Fruit fly (Drosophila melanogaster) whole organism, wandering third instar larva: Measurements from ENCODE around the gene CG6664.

Experiments used
- Abd-B ChIP-seq: fragments of >200 bp; optimal IDR thresholded peaks from 2 replicates; lab custom pipeline; 2017; ENCODE audit warnings: missing biosample characterization, missing genetic modification characterization
- CG32264 ChIP-seq: fragments of 200-800 bp; sonication (Bioruptor generic); optimal IDR thresholded peaks from 2 replicates; lab custom pipeline; 2016; ENCODE audit warnings: missing biosample characterization, missing genetic modification characterization
- CG9705 ChIP-seq: fragments of 200-800 bp; sonication (Bioruptor generic); optimal IDR thresholded peaks from 2 replicates; lab custom pipeline; 2018; ENCODE audit warnings: missing biosample characterization, mild to moderate bottlenecking, missing genetic modification characterization
- Dfd ChIP-seq: fragments of >200 bp; optimal IDR thresholded peaks from 2 replicates; lab custom pipeline; 2017; ENCODE audit warnings: missing biosample characterization, missing genetic modification characterization
- Dif ChIP-seq: fragments of 200-275, 200-300 bp; sonication (Bioruptor generic); optimal IDR thresholded peaks from 2 replicates; lab custom pipeline; 2018; ENCODE audit warnings: missing biosample characterization, missing genetic modification characterization; ENCODE audit not compliant: partially characterized antibody
- HLH106 ChIP-seq: fragments of 200-800 bp; optimal IDR thresholded peaks from 3 replicates; lab custom pipeline; 2019; ENCODE audit warnings: missing biosample characterization, mild to moderate bottlenecking, missing genetic modification characterization, moderate library complexity
- Hnf4 ChIP-seq: fragments of 200-800 bp; sonication (Bioruptor generic); optimal IDR thresholded peaks from 2 replicates; lab custom pipeline; 2016; ENCODE audit warnings: missing biosample characterization, mild to moderate bottlenecking, missing genetic modification characterization
- Jra ChIP-seq: sonication (Bioruptor generic); optimal IDR thresholded peaks from 2 replicates; lab custom pipeline; 2016; ENCODE audit warnings: missing biosample characterization, missing genetic modification characterization
- Mio ChIP-seq: sonication (Bioruptor generic); optimal IDR thresholded peaks from 2 replicates; lab custom pipeline; 2016; ENCODE audit warnings: missing biosample characterization, missing genetic modification characterization
- Myc ChIP-seq: fragments of >200 bp; optimal IDR thresholded peaks from 2 replicates; lab custom pipeline; 2017
- N ChIP-seq: fragments of >200 bp; optimal IDR thresholded peaks from 2 replicates; lab custom pipeline; 2018; ENCODE audit warnings: missing biosample characterization, missing external identifiers, missing genetic modification characterization
- OdsH ChIP-seq: fragments of 200-800 bp; sonication (Bioruptor generic); optimal IDR thresholded peaks from 2 replicates; lab custom pipeline; 2016; ENCODE audit warnings: missing biosample characterization, mild to moderate bottlenecking, missing genetic modification characterization
- Rel ChIP-seq, 2 experiments: fragments of 200-800 bp; sonication (Bioruptor generic) in 1 of 2; optimal IDR thresholded peaks; 2 replicates in 1 of 2; 3 replicates in 1 of 2; lab custom pipeline; 2016 to 2019; ENCODE audit warnings: mild to moderate bottlenecking in 2 of 2, missing biosample characterization in 2 of 2, missing genetic modification characterization in 2 of 2, moderate library complexity in 1 of 2
- Sp1 ChIP-seq: fragments of 200-800 bp; sonication (Bioruptor generic); optimal IDR thresholded peaks from 3 replicates; lab custom pipeline; 2019; ENCODE audit warnings: missing biosample characterization, mild to moderate bottlenecking, missing genetic modification characterization, moderate library complexity
- Vsx2 ChIP-seq: fragments of 200-300, 225-300 bp; sonication (Bioruptor generic); optimal IDR thresholded peaks from 2 replicates; lab custom pipeline; 2018; ENCODE audit warnings: missing biosample characterization, missing genetic modification characterization; ENCODE audit not compliant: partially characterized antibody
- br ChIP-seq: fragments of 200-800 bp; sonication (Bioruptor generic); optimal IDR thresholded peaks from 2 replicates; lab custom pipeline; 2016; ENCODE audit warnings: missing biosample characterization, missing genetic modification characterization
- brk ChIP-seq: fragments of 200-800 bp; sonication (Bioruptor generic); optimal IDR thresholded peaks from 2 replicates; lab custom pipeline; 2016; ENCODE audit warnings: missing biosample characterization, mild to moderate bottlenecking, missing genetic modification characterization
- dl ChIP-seq, 2 experiments: fragments of 175-275, 200-275 bp in 1 of 2; fragments of 200-275 bp in 1 of 2; sonication (Bioruptor generic); optimal IDR thresholded peaks; lab custom pipeline; 2018; ENCODE audit warnings: mild to moderate bottlenecking in 2 of 2, missing biosample characterization in 2 of 2, missing genetic modification characterization in 2 of 2, moderate library complexity in 2 of 2; ENCODE audit not compliant: partially characterized antibody in 2 of 2, insufficient read depth in 1 of 2
- dsf ChIP-seq: sonication (Bioruptor generic); optimal IDR thresholded peaks from 2 replicates; lab custom pipeline; 2016; ENCODE audit warnings: missing biosample characterization, missing genetic modification characterization, borderline replicate concordance
- ey ChIP-seq: fragments of 200-800 bp; sonication (Bioruptor generic); optimal IDR thresholded peaks from 2 replicates; lab custom pipeline; 2016; ENCODE audit warnings: missing biosample characterization, missing genetic modification characterization
- foxo ChIP-seq, 2 experiments: fragments of 200-800 bp; sonication (Bioruptor generic); optimal IDR thresholded peaks; 2 replicates in 1 of 2; 3 replicates in 1 of 2; lab custom pipeline; 2016 to 2017; ENCODE audit warnings: missing biosample characterization in 2 of 2, missing genetic modification characterization in 2 of 2
- fru ChIP-seq: fragments of 200-800 bp; sonication (Bioruptor generic); optimal IDR thresholded peaks from 3 replicates; lab custom pipeline; 2016; ENCODE audit warnings: missing biosample characterization, mild to moderate bottlenecking, missing genetic modification characterization
- jim ChIP-seq: fragments of 175-275, 200-325 bp; sonication (Bioruptor generic); optimal IDR thresholded peaks from 2 replicates; lab custom pipeline; 2016; ENCODE audit warnings: missing biosample characterization, mild to moderate bottlenecking, missing genetic modification characterization
- pan ChIP-seq: fragments of >200 bp; optimal IDR thresholded peaks from 2 replicates; lab custom pipeline; 2017
- psq ChIP-seq: fragments of 200-800 bp; sonication (Bioruptor generic); optimal IDR thresholded peaks from 3 replicates; lab custom pipeline; 2017; ENCODE audit warnings: missing biosample characterization, mild to moderate bottlenecking, missing genetic modification characterization, moderate library complexity
- rgr ChIP-seq: fragments of 200-800 bp; sonication (Bioruptor generic); optimal IDR thresholded peaks from 3 replicates; lab custom pipeline; 2016; ENCODE audit warnings: missing biosample characterization, mild to moderate bottlenecking, missing genetic modification characterization
- sage ChIP-seq: fragments of 200-800 bp; sonication (Bioruptor generic); optimal IDR thresholded peaks from 2 replicates; lab custom pipeline; 2016; ENCODE audit warnings: missing biosample characterization, mild to moderate bottlenecking, missing genetic modification characterization
- sv ChIP-seq: fragments of 200-800 bp; sonication (Bioruptor generic); optimal IDR thresholded peaks from 3 replicates; lab custom pipeline; 2016; ENCODE audit warnings: missing biosample characterization, missing genetic modification characterization
- tai ChIP-seq: sonication (Bioruptor generic); optimal IDR thresholded peaks from 2 replicates; lab custom pipeline; 2016; ENCODE audit warnings: missing biosample characterization, missing genetic modification characterization
- usp ChIP-seq: fragments of >200 bp; optimal IDR thresholded peaks from 2 replicates; lab custom pipeline; 2017; ENCODE audit warnings: missing biosample characterization, missing genetic modification characterization

The CG6664 gene

dm6 chr3L:16971611-16972359, 44.2 kb downstream of the CG6664 start:
- TF ChIP-seq sage (GFP tag; lab: Kevin White, UChicago) (no peak), sv (no peak), Dfd (GFP tag; lab: Kevin White, UChicago) (no peak), Sp1 (GFP tag; lab: Kevin White, UChicago) (peak; percentile 17), Mio (GFP tag; lab: Kevin White, UChicago) (no peak), tai (GFP tag; lab: Kevin White, UChicago) (no peak), foxo (GFP tag; optimal IDR thresholded peaks at IDR 0.05; lab: Kevin White, UChicago) (peak in 1 of 2 experiments; percentile 16), Jra (GFP tag; lab: Kevin White, UChicago) (no peak), pan (lab: Kevin White, UChicago) (no peak), HLH106 (peak; percentile 21), Myc (lab: Kevin White, UChicago) (no peak), Abd-B (GFP tag; lab: Kevin White, UChicago) (no peak), CG32264 (GFP tag; lab: Kevin White, UChicago) (no peak), usp (no peak), ey (GFP tag; lab: Kevin White, UChicago) (no peak), N (GFP tag; lab: Kevin White, UChicago) (no peak), dsf (GFP tag; lab: Kevin White, UChicago) (no peak)

dm6 chr3L:16969652-16970109, 46.3 kb downstream of the CG6664 start, which contains the start of gene Exn:
Exn (plus strand) TSS chr3L:16970013.
- no peak for TF ChIP-seq dsf (GFP tag; lab: Kevin White, UChicago)
- peak; percentile 9 for TF ChIP-seq psq
- TF ChIP-seq Dif (GFP tag; lab: Kevin White, UChicago) = peak; percentile 84
- no peak for TF ChIP-seq sage (GFP tag; lab: Kevin White, UChicago)
- TF ChIP-seq N (GFP tag; lab: Kevin White, UChicago) = no peak
- TF ChIP-seq fru (GFP tag; lab: Kevin White, UChicago) = peak; percentile 42
- no peak for TF ChIP-seq CG9705
- TF ChIP-seq jim (GFP tag; lab: Kevin White, UChicago) = no peak
- no peak for TF ChIP-seq sv
- no peak for TF ChIP-seq Rel (GFP tag; optimal IDR thresholded peaks at IDR 0.05; lab: Kevin White, UChicago)
- TF ChIP-seq Rel (tag; optimal IDR thresholded peaks at IDR 0.05; lab: Kevin White, UChicago) = peak; percentile 50
- peak; percentile 65 to 77 for TF ChIP-seq dl (GFP tag; optimal IDR thresholded peaks at IDR 0.05; lab: Kevin White, UChicago; ENCODE audit: insufficient read depth in 1 of 2, partially characterized antibody in 2 of 2)
- TF ChIP-seq rgr (GFP tag; lab: Kevin White, UChicago) = peak; percentile 34
- peak; percentile 63 for TF ChIP-seq Hnf4 (GFP tag; lab: Kevin White, UChicago)
- no peak for TF ChIP-seq Vsx2 (GFP tag; lab: Kevin White, UChicago)
- peak; percentile 70 for TF ChIP-seq br (GFP tag; lab: Kevin White, UChicago)
- TF ChIP-seq OdsH (GFP tag; lab: Kevin White, UChicago) = peak; percentile 23
- no peak for TF ChIP-seq foxo (GFP tag; optimal IDR thresholded peaks at IDR 0.05; lab: Kevin White, UChicago)
- no peak for TF ChIP-seq Mio (GFP tag; lab: Kevin White, UChicago)
- TF ChIP-seq CG32264 (GFP tag; lab: Kevin White, UChicago) = no peak
- TF ChIP-seq brk (GFP tag; lab: Kevin White, UChicago) = no peak
